Fruit fly (Drosophila melanogaster): ENCODE data around the gene Cpr92A.

- TF ChIP-seq CG8478 (optimal IDR thresholded peaks at IDR 0.05), result no peak
- no peak for TF ChIP-seq pan (optimal IDR thresholded peaks at IDR 0.05)
Observed at dm6 chr3R:19584818-19585217, 13.9 kb downstream of the Cpr92A start.
